Fruit fly (Drosophila melanogaster) whole organism: ENCODE data around the gene COX6CL.

Experiments
- Dll ChIP-seq: fragments of >200 bp; optimal IDR thresholded peaks from 2 replicates; lab custom pipeline; 2017
- pan ChIP-seq: fragments of >200 bp; optimal IDR thresholded peaks from 2 replicates; lab custom pipeline; 2017
- usp ChIP-seq: fragments of >200 bp; optimal IDR thresholded peaks from 2 replicates; lab custom pipeline; 2017; ENCODE audit warnings: missing biosample characterization, missing genetic modification characterization, mixed read lengths

- no peak for TF ChIP-seq usp (GFP tag; lab: Kevin White, UChicago)
- TF ChIP-seq Dll, result no peak
- TF ChIP-seq pan (lab: Kevin White, UChicago), result no peak
Measured at dm6 chr2L:5772262-5772661, 46.0 kb downstream of the COX6CL start.
